Worm (Caenorhabditis elegans): ENCODE results near the gene rpt-1.

Gene rpt-1

ce11 chrV:12004501-12004940 is 22.3 kb upstream of the rpt-1 start:
- TF ChIP-seq T22C8.4 (GFP tag; IDR thresholded peaks at IDR 0.05), result no peak
- TF ChIP-seq cog-1 (tag; optimal IDR thresholded peaks at IDR 0.05), result no peak
- no peak for TF ChIP-seq ref-1 (GFP tag; conservative IDR thresholded peaks at IDR 0.05)
- no peak for TF ChIP-seq flt-1 (GFP tag; IDR thresholded peaks at IDR 0.05)
- TF ChIP-seq ztf-23 (GFP tag; IDR thresholded peaks at IDR 0.05), result no peak
- TF ChIP-seq tab-1 (GFP tag; IDR thresholded peaks at IDR 0.05), result no peak
- TF ChIP-seq ztf-29 (GFP tag; IDR thresholded peaks at IDR 0.05), result no peak
- TF ChIP-seq med-1 (GFP tag; optimal IDR thresholded peaks at IDR 0.05; ENCODE audit: insufficient read depth), result no peak
- no peak for TF ChIP-seq klf-2 (GFP tag; conservative IDR thresholded peaks at IDR 0.05)

DNA sequence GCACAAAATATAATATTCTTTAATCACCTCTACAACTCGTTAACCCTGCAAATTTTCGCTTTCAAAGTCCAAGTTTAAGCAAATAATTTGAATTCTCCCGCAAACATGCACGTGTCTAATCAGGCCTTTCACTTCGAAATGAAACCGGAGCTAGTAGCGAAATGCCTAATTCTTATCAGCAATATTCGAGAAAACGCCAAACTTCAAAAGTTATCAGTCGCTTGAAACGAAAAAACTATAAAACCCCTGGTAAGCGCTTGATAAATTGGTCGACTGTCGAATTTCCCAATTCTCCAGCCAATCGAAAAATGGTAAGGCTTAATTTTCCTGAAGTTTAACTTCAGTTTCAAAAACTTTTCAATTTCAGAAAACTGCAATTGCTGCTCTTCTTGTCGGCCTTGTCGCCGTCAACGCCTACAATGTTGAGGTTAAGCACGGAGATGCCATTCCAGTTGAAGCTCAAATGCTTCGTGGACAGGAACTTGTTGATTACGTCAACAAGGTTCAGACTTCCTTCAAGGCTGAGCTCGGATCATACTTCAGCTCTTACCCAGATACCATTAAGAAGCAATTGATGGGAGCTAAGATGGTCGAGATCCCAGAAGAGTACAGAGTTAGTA is 20.8 kb upstream of the rpt-1 start, which contains the start of gene cpr-9:
cpr-9 (plus strand) TSS at position 188 of the 620 bp plus-strand sequence.
- TF ChIP-seq T22C8.4 (GFP tag; IDR thresholded peaks at IDR 0.05), result no peak
- no peak for TF ChIP-seq cog-1 (tag; optimal IDR thresholded peaks at IDR 0.05)
- TF ChIP-seq tab-1 (GFP tag; IDR thresholded peaks at IDR 0.05), result no peak
- no peak for TF ChIP-seq ztf-23 (GFP tag; IDR thresholded peaks at IDR 0.05)
- no peak for TF ChIP-seq flt-1 (GFP tag; IDR thresholded peaks at IDR 0.05)
- no peak for TF ChIP-seq klf-2 (GFP tag; conservative IDR thresholded peaks at IDR 0.05)
- TF ChIP-seq med-1 (GFP tag; optimal IDR thresholded peaks at IDR 0.05; ENCODE audit: insufficient read depth), result no peak
- no peak for TF ChIP-seq ref-1 (GFP tag; conservative IDR thresholded peaks at IDR 0.05)
- no peak for TF ChIP-seq ztf-29 (GFP tag; IDR thresholded peaks at IDR 0.05)

DNA sequence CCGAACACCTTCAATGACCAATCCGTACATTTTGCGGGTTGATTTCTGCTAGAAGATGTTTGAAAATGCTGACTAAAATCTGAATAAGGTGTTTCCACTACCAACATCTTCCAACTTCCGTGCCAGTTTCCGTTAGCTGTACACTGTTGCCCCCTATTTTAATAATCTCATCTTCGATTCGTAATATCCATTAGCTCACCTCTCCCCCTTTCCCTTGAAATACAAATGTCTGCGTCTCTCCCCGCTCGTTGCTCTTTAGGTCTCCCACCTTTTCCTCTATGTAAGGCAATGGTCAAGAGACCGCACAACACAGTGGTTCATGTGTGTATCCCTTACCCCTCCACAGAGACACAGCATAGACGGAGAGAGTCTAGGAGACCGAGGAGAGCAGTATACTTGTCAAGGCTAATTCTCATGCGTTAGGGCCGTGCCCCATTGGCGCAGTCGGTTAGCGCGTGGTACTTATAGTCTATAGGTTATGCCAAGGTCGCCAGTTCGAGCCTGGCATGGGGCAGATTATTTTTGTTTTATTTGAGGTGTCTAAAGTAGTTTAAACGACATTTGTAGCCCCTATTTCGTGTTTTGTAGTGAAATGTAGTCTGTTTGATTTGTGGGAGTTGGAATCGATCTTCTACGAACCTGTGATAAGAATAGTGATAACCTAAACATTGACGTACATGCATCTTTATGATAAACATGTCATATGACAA is 19.7 kb upstream of the rpt-1 start, which contains the start of gene gcy-33:
gcy-33 (minus strand) TSS at position 51 of the 710 bp plus-strand sequence.
- TF ChIP-seq cog-1 (tag; optimal IDR thresholded peaks at IDR 0.05), result peak; percentile 85
- TF ChIP-seq flt-1 (GFP tag; IDR thresholded peaks at IDR 0.05), result peak; percentile 98
- peak; percentile 97 for TF ChIP-seq ztf-23 (GFP tag; IDR thresholded peaks at IDR 0.05)
- TF ChIP-seq T22C8.4 (GFP tag; IDR thresholded peaks at IDR 0.05), result peak; percentile 96
- TF ChIP-seq tab-1 (GFP tag; IDR thresholded peaks at IDR 0.05), result peak; percentile 99
- peak; percentile 97 for TF ChIP-seq ztf-29 (GFP tag; IDR thresholded peaks at IDR 0.05)
- TF ChIP-seq ref-1 (GFP tag; conservative IDR thresholded peaks at IDR 0.05), result peak; percentile 97
- TF ChIP-seq klf-2 (GFP tag; conservative IDR thresholded peaks at IDR 0.05), result peak; percentile 97
- TF ChIP-seq med-1 (GFP tag; optimal IDR thresholded peaks at IDR 0.05; ENCODE audit: insufficient read depth), result peak; percentile 88

- no peak for TF ChIP-seq ztf-23 (GFP tag; IDR thresholded peaks at IDR 0.05)
- TF ChIP-seq med-1 (GFP tag; optimal IDR thresholded peaks at IDR 0.05; ENCODE audit: insufficient read depth), result no peak
- TF ChIP-seq ref-1 (GFP tag; conservative IDR thresholded peaks at IDR 0.05), result no peak
- TF ChIP-seq klf-2 (GFP tag; conservative IDR thresholded peaks at IDR 0.05), result no peak
- TF ChIP-seq flt-1 (GFP tag; IDR thresholded peaks at IDR 0.05), result no peak
- no peak for TF ChIP-seq cog-1 (tag; optimal IDR thresholded peaks at IDR 0.05)
- TF ChIP-seq ztf-29 (GFP tag; IDR thresholded peaks at IDR 0.05), result no peak
- no peak for TF ChIP-seq T22C8.4 (GFP tag; IDR thresholded peaks at IDR 0.05)
- TF ChIP-seq tab-1 (GFP tag; IDR thresholded peaks at IDR 0.05), result no peak
Measured at ce11 chrV:11997403-11997802, 15.2 kb upstream of the rpt-1 start.

- TF ChIP-seq ztf-23 (GFP tag; IDR thresholded peaks at IDR 0.05) (no peak), med-1 (GFP tag; optimal IDR thresholded peaks at IDR 0.05; ENCODE audit: insufficient read depth) (no peak), flt-1 (GFP tag; IDR thresholded peaks at IDR 0.05) (no peak), cog-1 (tag; optimal IDR thresholded peaks at IDR 0.05) (no peak), klf-2 (GFP tag; conservative IDR thresholded peaks at IDR 0.05) (no peak), T22C8.4 (GFP tag; IDR thresholded peaks at IDR 0.05) (no peak), tab-1 (GFP tag; IDR thresholded peaks at IDR 0.05) (no peak), ztf-29 (GFP tag; IDR thresholded peaks at IDR 0.05) (no peak), ref-1 (GFP tag; conservative IDR thresholded peaks at IDR 0.05) (no peak)
Measured at ce11 chrV:11995862-11996261, 13.7 kb upstream of the rpt-1 start, which contains the start of gene C52E4.12. C52E4.12 (plus strand) TSS chrV:11996162.

- no peak for TF ChIP-seq flt-1 (GFP tag; IDR thresholded peaks at IDR 0.05)
- TF ChIP-seq med-1 (GFP tag; optimal IDR thresholded peaks at IDR 0.05; ENCODE audit: insufficient read depth), result no peak
- no peak for TF ChIP-seq ztf-23 (GFP tag; IDR thresholded peaks at IDR 0.05)
Measured at ce11 chrV:11993706-11994345, 11.6 kb upstream of the rpt-1 start, which contains the start of the genes cyl-1 and C52E4.7. cyl-1 (minus strand) TSS chrV:11993723. C52E4.7 (plus strand) TSS chrV:11994295.

- TF ChIP-seq flt-1 (GFP tag; IDR thresholded peaks at IDR 0.05), result no peak
- no peak for TF ChIP-seq ztf-23 (GFP tag; IDR thresholded peaks at IDR 0.05)
Measured at ce11 chrV:11990511-11991127, 8.4 kb upstream of the rpt-1 start.

ce11 chrV:11989861-11990260 is 7.7 kb upstream of the rpt-1 start:
- TF ChIP-seq ref-1 (GFP tag; conservative IDR thresholded peaks at IDR 0.05), result no peak

DNA sequence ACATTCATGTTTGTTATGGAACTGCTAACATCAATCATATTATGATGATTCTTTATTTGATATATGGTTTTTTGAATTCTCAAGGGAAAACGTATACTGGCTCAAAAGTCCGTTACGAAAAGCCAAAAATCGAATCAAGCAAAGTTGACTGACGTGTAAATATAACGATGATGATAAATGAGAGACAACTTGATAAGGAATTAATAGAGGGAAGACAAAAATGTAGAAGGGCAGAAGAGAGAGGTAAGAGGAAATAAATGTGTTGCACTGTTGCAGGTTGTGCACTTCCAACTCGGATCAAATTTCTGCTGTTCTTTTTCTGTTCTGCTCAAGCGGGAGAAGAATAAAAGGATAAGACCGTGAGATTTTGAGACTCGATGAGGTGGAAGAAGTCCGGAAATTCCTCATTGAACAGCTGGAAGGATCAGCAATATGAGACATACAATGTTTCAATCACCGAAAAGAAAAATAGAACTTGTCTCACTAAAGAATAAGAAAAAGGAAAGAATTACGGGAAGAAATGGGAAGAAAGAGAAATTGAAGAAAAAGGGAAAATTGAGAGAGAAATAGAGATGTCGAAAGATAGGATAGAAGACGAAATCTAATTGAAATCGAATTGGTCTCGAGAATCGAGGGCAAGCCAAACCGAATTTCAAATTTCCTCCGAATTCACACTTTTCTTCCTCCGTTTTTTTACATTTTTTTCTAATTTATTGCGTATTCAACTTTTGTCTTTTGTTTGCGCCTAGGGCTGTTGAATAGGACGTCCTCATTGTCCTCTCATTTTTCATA is 4.1 kb upstream of the rpt-1 start:
- no peak for TF ChIP-seq klf-2 (GFP tag; conservative IDR thresholded peaks at IDR 0.05)
- no peak for TF ChIP-seq tab-1 (GFP tag; IDR thresholded peaks at IDR 0.05)
- TF ChIP-seq ref-1 (GFP tag; conservative IDR thresholded peaks at IDR 0.05), result no peak
- no peak for TF ChIP-seq med-1 (GFP tag; optimal IDR thresholded peaks at IDR 0.05; ENCODE audit: insufficient read depth)
- TF ChIP-seq ztf-29 (GFP tag; IDR thresholded peaks at IDR 0.05), result no peak
- TF ChIP-seq flt-1 (GFP tag; IDR thresholded peaks at IDR 0.05), result no peak
- TF ChIP-seq T22C8.4 (GFP tag; IDR thresholded peaks at IDR 0.05), result no peak
- no peak for TF ChIP-seq ztf-23 (GFP tag; IDR thresholded peaks at IDR 0.05)
- TF ChIP-seq cog-1 (tag; optimal IDR thresholded peaks at IDR 0.05), result no peak

Data from whole organism, midembryonic.